Fruit fly (Drosophila melanogaster): ENCODE results near the gene Sgs3.

DNA sequence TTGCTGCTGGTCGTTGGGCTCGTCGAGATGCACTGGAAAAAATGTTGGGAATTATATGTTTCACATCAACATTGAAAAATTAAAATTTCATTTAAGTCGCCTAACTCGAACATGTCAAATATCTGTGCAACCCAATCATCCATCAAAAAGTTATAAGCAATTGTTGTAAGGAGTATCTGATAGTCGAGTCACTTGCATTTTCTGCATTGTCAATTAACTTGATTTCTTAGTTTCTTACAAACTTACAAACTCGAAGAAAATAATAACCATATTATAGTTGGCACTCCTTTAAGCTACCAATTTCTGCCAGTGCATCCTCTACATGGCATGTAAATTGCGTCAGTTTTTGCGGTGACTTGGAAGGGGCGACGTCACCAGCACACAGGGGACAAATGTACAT, 28.9 kb upstream of the Sgs3 start:
- TF ChIP-seq CG2120 (GFP tag; optimal IDR thresholded peaks at IDR 0.05), result peak; percentile 50
- TF ChIP-seq MESR4 (GFP tag; optimal IDR thresholded peaks at IDR 0.05), result no peak
- TF ChIP-seq gsb-n (tag; optimal IDR thresholded peaks at IDR 0.05), result no peak
- TF ChIP-seq BEAF-32 (GFP tag; optimal IDR thresholded peaks at IDR 0.05), result no peak
- no peak for TF ChIP-seq Lim3 (GFP tag; IDR thresholded peaks at IDR 0.05)
- no peak for TF ChIP-seq NfI (GFP tag; optimal IDR thresholded peaks at IDR 0.05)
- no peak for TF ChIP-seq CG14441 (GFP tag; IDR thresholded peaks at IDR 0.05)
- TF ChIP-seq CG15514 (GFP tag; optimal IDR thresholded peaks at IDR 0.05), result peak; percentile 17
- TF ChIP-seq CG10979 (tag; optimal IDR thresholded peaks at IDR 0.05), result peak; percentile 65
- no peak for TF ChIP-seq kay (GFP tag; optimal IDR thresholded peaks at IDR 0.05)
- TF ChIP-seq hth (optimal IDR thresholded peaks at IDR 0.05), result no peak

All from whole organism, embryonic.